Fruit fly (Drosophila melanogaster): ENCODE measurements around the gene CG14712.

DNA sequence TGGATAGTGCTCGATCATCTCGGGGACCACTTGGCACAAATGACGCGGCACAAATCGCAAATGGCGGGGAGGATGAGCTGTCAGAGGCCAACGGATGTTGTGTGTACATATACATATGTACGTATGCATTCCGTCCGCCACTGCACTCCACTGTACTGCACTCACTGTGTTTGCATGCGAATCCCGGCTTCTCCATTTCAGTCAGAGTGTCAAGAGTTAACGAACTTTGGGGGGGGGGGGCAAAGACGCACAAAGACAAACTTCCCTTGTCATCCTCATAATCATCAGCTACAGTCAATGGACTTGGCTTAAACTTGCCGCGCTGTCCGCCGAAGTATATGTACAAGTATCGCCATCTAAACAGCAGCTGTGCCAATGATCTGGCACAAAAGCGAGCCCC, 14.5 kb upstream of the CG14712 start:
- TF ChIP-seq Hr96 (GFP tag; optimal IDR thresholded peaks at IDR 0.05): no peak
- no peak for TF ChIP-seq Clk (GFP tag; optimal IDR thresholded peaks at IDR 0.05)
- no peak for TF ChIP-seq ovo (GFP tag; optimal IDR thresholded peaks at IDR 0.05)
- no peak for TF ChIP-seq CG5204 (GFP tag; optimal IDR thresholded peaks at IDR 0.05)
- TF ChIP-seq CG7045 (GFP tag; optimal IDR thresholded peaks at IDR 0.05): no peak
- no peak for TF ChIP-seq CG33017 (tag; optimal IDR thresholded peaks at IDR 0.05)
